Worm (Caenorhabditis elegans): Measurements from ENCODE around the gene cct-2.

The cct-2 gene

DNA sequence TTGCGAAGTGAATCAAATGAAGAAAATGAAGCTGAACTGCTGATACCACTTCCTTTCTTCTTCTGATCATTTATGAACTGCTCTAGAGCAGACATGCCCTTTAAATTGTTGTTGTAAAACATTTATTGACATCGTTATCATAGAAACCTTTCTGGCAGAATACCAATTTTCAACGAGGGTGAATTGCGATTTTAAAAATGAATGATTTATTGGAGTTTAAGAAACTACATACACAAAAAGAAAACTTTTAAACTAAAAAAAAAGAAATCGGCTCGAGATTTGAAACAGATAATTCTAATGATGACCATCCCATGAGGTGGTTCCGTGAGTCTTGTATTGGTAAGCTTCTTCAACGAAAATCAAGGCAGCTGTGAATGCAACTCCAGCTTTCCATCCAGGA is 36.5 kb downstream of the cct-2 start, which contains the start of gene sftd-3:
sftd-3 (minus strand) TSS at position 101 of the 400 bp plus-strand sequence.
- no peak for TF ChIP-seq snpc-4 (tag; optimal IDR thresholded peaks at IDR 0.05)
- TF ChIP-seq unc-55 (GFP tag; optimal IDR thresholded peaks at IDR 0.05), result no peak
- no peak for TF ChIP-seq nhr-11 (tag; optimal IDR thresholded peaks at IDR 0.05)
- no peak for TF ChIP-seq aly-2 (tag; optimal IDR thresholded peaks at IDR 0.05)
- no peak for TF ChIP-seq egl-27 (tag; optimal IDR thresholded peaks at IDR 0.05)
- TF ChIP-seq nhr-23 (tag; optimal IDR thresholded peaks at IDR 0.05), result no peak
- TF ChIP-seq nhr-10 (tag; optimal IDR thresholded peaks at IDR 0.05), result no peak
- no peak for TF ChIP-seq ztf-4 (tag; optimal IDR thresholded peaks at IDR 0.05)
- TF ChIP-seq ztf-11 (tag; optimal IDR thresholded peaks at IDR 0.05), result no peak
- TF ChIP-seq ZK546.5 (tag; optimal IDR thresholded peaks at IDR 0.05), result no peak
- TF ChIP-seq lin-13 (GFP tag; optimal IDR thresholded peaks at IDR 0.05), result no peak

DNA sequence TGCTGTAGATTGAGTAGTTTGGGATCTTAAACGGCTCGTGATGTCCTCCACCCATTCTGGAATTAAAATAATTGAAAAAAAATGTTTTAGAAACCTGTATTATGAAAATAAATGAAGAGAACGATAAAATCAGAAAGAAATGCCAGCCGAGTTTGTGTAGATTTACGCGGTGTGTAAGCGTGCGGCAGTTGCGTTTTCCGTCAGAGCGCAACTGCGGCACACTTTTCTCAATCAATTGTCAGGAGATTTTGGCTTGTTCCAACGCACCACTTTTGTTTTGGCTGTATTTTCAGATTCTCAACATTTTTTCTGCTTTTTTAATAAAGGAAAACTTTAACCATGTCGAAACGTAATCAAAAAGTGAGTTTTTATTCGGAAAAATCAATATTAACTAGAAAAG is 37.3 kb downstream of the cct-2 start, which contains the start of the genes ndub-3 and C18E9.2:
ndub-3 (minus strand) TSS at position 56 of the 400 bp plus-strand sequence.
C18E9.2 (plus strand) TSS at position 172 of the 400 bp plus-strand sequence.
- TF ChIP-seq crh-2 (tag; optimal IDR thresholded peaks at IDR 0.05), result peak; percentile 40
- peak; percentile 60 for TF ChIP-seq nhr-129 (tag; optimal IDR thresholded peaks at IDR 0.05)
- TF ChIP-seq lin-11 (tag; optimal IDR thresholded peaks at IDR 0.05), result peak; percentile 52
- no peak for TF ChIP-seq Y55F3AM.14 (GFP tag; optimal IDR thresholded peaks at IDR 0.05)
- TF ChIP-seq elt-3 (tag; optimal IDR thresholded peaks at IDR 0.05), result no peak
- peak; percentile 55 for TF ChIP-seq C34F6.9 (tag; optimal IDR thresholded peaks at IDR 0.05)
- no peak for TF ChIP-seq nhr-12 (tag; optimal IDR thresholded peaks at IDR 0.05)
- peak; percentile 32 for TF ChIP-seq fos-1 (tag; optimal IDR thresholded peaks at IDR 0.05)
- TF ChIP-seq nhr-21 (tag; optimal IDR thresholded peaks at IDR 0.05), result no peak
- peak; percentile 78 for TF ChIP-seq unc-55 (GFP tag; optimal IDR thresholded peaks at IDR 0.05)
- TF ChIP-seq skn-1 (tag; optimal IDR thresholded peaks at IDR 0.05), result no peak
- peak in 1 of 2 experiments; percentile 66 for TF ChIP-seq lsy-2 (tag; optimal IDR thresholded peaks at IDR 0.05)
- TF ChIP-seq mab-5 (tag; optimal IDR thresholded peaks at IDR 0.05), result no peak
- no peak for TF ChIP-seq alr-1 (tag; optimal IDR thresholded peaks at IDR 0.05)
- TF ChIP-seq nhr-11 (tag; optimal IDR thresholded peaks at IDR 0.05), result no peak
- TF ChIP-seq zag-1 (tag; optimal IDR thresholded peaks at IDR 0.05), result no peak
- no peak for TF ChIP-seq nhr-25 (tag; optimal IDR thresholded peaks at IDR 0.05)
- no peak for TF ChIP-seq blmp-1 (tag; optimal IDR thresholded peaks at IDR 0.05; ENCODE audit: insufficient read depth)

DNA sequence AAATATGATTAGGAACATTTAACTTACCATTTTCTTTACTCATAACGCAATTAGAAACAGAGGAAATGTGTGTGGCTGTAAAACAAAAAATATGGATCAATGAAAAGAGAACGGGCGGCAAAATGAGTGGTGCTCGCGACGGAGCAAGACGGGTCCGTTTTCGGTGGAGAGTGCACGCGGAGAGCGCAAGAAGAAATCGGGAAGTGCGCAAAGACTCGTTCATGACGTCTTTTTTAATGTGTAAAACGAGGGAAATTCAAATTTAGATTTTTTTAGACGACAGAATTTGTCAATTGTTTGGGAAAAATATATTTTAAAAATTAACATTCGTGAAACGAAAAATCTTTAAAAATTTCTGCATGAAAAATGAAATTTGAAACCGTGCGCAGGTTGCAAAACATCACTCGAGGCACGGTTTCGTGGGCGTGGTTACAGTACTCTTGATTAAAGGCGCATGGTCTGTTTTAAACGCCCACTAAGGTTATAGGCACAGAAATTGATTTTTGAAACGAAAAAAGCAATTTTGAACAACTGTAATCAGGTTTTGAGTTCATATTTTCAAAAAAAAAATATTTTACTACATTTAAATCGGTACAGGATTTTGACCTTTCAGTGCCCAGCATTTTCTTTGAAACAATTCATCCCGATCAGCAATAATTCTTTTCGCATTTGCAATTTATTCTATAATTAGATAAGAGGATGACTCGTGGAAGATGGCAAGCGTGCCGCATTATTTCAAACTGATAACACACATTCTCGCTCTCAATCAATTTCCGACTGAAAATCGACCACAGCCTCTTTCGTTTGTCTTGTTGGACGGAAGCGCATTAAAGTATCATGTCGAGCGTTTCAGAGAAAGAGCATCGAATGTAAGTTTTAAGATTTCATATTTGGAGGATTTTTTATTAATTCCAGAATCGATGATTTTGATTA is 42.0 kb downstream of the cct-2 start, which contains the start of the genes szy-20 and C18E9.5:
szy-20 (minus strand) TSS at position 83 of the 933 bp plus-strand sequence.
C18E9.5 (plus strand) TSS at position 730 of the 933 bp plus-strand sequence.
- TF ChIP-seq ztf-4 (tag; optimal IDR thresholded peaks at IDR 0.05), result peak; percentile 41
- no peak for TF ChIP-seq ceh-16 (tag; optimal IDR thresholded peaks at IDR 0.05)
- TF ChIP-seq nhr-12 (tag; optimal IDR thresholded peaks at IDR 0.05), result no peak
- peak; percentile 88 for TF ChIP-seq mab-5 (tag; optimal IDR thresholded peaks at IDR 0.05)
- TF ChIP-seq sem-4 (tag; optimal IDR thresholded peaks at IDR 0.05), result peak; percentile 1
- TF ChIP-seq gmeb-1 (tag; optimal IDR thresholded peaks at IDR 0.05), result peak; percentile 96
- TF ChIP-seq nhr-25 (tag; optimal IDR thresholded peaks at IDR 0.05), result peak; percentile 81
- TF ChIP-seq sma-9 (GFP tag; optimal IDR thresholded peaks at IDR 0.05), result peak; percentile 74
- no peak for TF ChIP-seq sma-9 (tag; optimal IDR thresholded peaks at IDR 0.05)
- no peak for TF ChIP-seq peb-1 (tag; optimal IDR thresholded peaks at IDR 0.05)
- no peak for TF ChIP-seq dmd-4 (tag; optimal IDR thresholded peaks at IDR 0.05)
- peak in 1 of 2 experiments; percentile 23 for TF ChIP-seq mdl-1 (tag; optimal IDR thresholded peaks at IDR 0.05)
- peak; percentile 94 for TF ChIP-seq fos-1 (tag; optimal IDR thresholded peaks at IDR 0.05)
- peak; percentile 73 for TF ChIP-seq zag-1 (tag; optimal IDR thresholded peaks at IDR 0.05)
- peak; percentile 86 to 94 for TF ChIP-seq lsy-2 (tag; optimal IDR thresholded peaks at IDR 0.05)
- TF ChIP-seq C34F6.9 (tag; optimal IDR thresholded peaks at IDR 0.05), result peak; percentile 90
- no peak for TF ChIP-seq ama-1 (optimal IDR thresholded peaks at IDR 0.05)
- no peak for TF ChIP-seq blmp-1 (tag; optimal IDR thresholded peaks at IDR 0.05; ENCODE audit: insufficient read depth)
- peak; percentile 61 for TF ChIP-seq lin-11 (tag; optimal IDR thresholded peaks at IDR 0.05)
- TF ChIP-seq F13H6.1 (tag; optimal IDR thresholded peaks at IDR 0.05), result peak; percentile 83
- TF ChIP-seq snpc-4 (tag; optimal IDR thresholded peaks at IDR 0.05), result peak; percentile 26
- peak; percentile 93 for TF ChIP-seq unc-55 (GFP tag; optimal IDR thresholded peaks at IDR 0.05)
- peak; percentile 50 for TF ChIP-seq nhr-21 (tag; optimal IDR thresholded peaks at IDR 0.05)
- peak; percentile 71 for TF ChIP-seq egl-27 (tag; optimal IDR thresholded peaks at IDR 0.05)
- peak; percentile 71 for TF ChIP-seq nhr-129 (tag; optimal IDR thresholded peaks at IDR 0.05)
- peak; percentile 63 for TF ChIP-seq R02D3.7 (tag; optimal IDR thresholded peaks at IDR 0.05)
- peak; percentile 50 for TF ChIP-seq ZK546.5 (tag; optimal IDR thresholded peaks at IDR 0.05)
- peak; percentile 82 for TF ChIP-seq lin-13 (GFP tag; optimal IDR thresholded peaks at IDR 0.05)
- peak; percentile 75 for TF ChIP-seq crh-2 (tag; optimal IDR thresholded peaks at IDR 0.05)
- peak; percentile 59 for TF ChIP-seq sma-3 (GFP tag; optimal IDR thresholded peaks at IDR 0.05)
- no peak for TF ChIP-seq nhr-11 (tag; optimal IDR thresholded peaks at IDR 0.05)
- TF ChIP-seq nhr-10 (tag; optimal IDR thresholded peaks at IDR 0.05), result peak; percentile 35
- TF ChIP-seq elt-1 (tag; optimal IDR thresholded peaks at IDR 0.05), result no peak

All from whole organism, L2 larva.